Worm (Caenorhabditis elegans) whole organism, L3 larva: ENCODE measurements around the gene T04C9.1.
A peak's percentile ranks its signal among the peaks of the same experiment; 100 is the strongest.

Source experiments
- ZK546.5 ChIP-seq: sonication (generic microtip); optimal IDR thresholded peaks from 2 replicates; lab custom pipeline; 2017; ENCODE audit warnings: missing biosample characterization, missing genetic modification characterization
- aly-2 ChIP-seq: fragments of 150-350 bp; optimal IDR thresholded peaks from 2 replicates; lab custom pipeline; 2014; ENCODE audit warnings: missing biosample characterization, missing genetic modification characterization
- ama-1 ChIP-seq: fragments of 150-350 bp; optimal IDR thresholded peaks from 2 replicates; lab custom pipeline; 2018
- ceh-28 ChIP-seq: fragments of 150-350 bp; optimal IDR thresholded peaks from 2 replicates; lab custom pipeline; 2014; ENCODE audit warnings: missing biosample characterization, missing genetic modification reagents, missing genetic modification characterization
- ceh-82 ChIP-seq: fragments of 150-350 bp; optimal IDR thresholded peaks from 2 replicates; lab custom pipeline; 2014; ENCODE audit warnings: missing biosample characterization, missing genetic modification characterization
- ceh-9 ChIP-seq: sonication (generic microtip); optimal IDR thresholded peaks from 2 replicates; lab custom pipeline; 2018; ENCODE audit warnings: missing biosample characterization, missing genetic modification characterization
- daf-12 ChIP-seq: fragments of 150-350 bp; optimal IDR thresholded peaks from 2 replicates; lab custom pipeline; 2014; ENCODE audit warnings: missing biosample characterization, missing genetic modification reagents, missing genetic modification characterization
- egl-5 ChIP-seq: fragments of 150-350 bp; optimal IDR thresholded peaks from 2 replicates; lab custom pipeline; 2017; ENCODE audit warnings: missing biosample characterization, missing genetic modification reagents, missing genetic modification characterization, inconsistent platforms
- elt-1 ChIP-seq: fragments of 150-350 bp; optimal IDR thresholded peaks from 2 replicates; lab custom pipeline; 2014; ENCODE audit warnings: missing biosample characterization, missing genetic modification characterization
- elt-2 ChIP-seq: sonication (generic microtip); optimal IDR thresholded peaks from 2 replicates; lab custom pipeline; 2016; ENCODE audit warnings: missing genetic modification reagents, mild to moderate bottlenecking, missing genetic modification characterization, missing compliant biosample characterization
- elt-3 ChIP-seq, 3 experiments: fragments of 150-350 bp in 1 of 3; sonication (generic microtip) in 2 of 3; optimal IDR thresholded peaks; 2 replicates in 2 of 3; 4 replicates in 1 of 3; lab custom pipeline; 2014 to 2017; ENCODE audit warnings: missing biosample characterization in 3 of 3, missing genetic modification characterization in 3 of 3
- eor-1 ChIP-seq, 2 experiments: fragments of 150-350 bp; optimal IDR thresholded peaks; 2 replicates each; lab custom pipeline; 2014 to 2018; ENCODE audit warnings: missing biosample characterization in 2 of 2, missing genetic modification characterization in 2 of 2
- fkh-2 ChIP-seq: fragments of 150-350 bp; optimal IDR thresholded peaks from 2 replicates; lab custom pipeline; 2014; ENCODE audit warnings: missing biosample characterization, missing genetic modification reagents, missing genetic modification characterization
- fos-1 ChIP-seq: fragments of 150-350 bp; optimal IDR thresholded peaks from 2 replicates; lab custom pipeline; 2014; ENCODE audit warnings: missing biosample characterization, missing genetic modification characterization
- jun-1 ChIP-seq: fragments of 150-350 bp; optimal IDR thresholded peaks from 2 replicates; lab custom pipeline; 2014; ENCODE audit warnings: missing biosample characterization, missing genetic modification reagents, missing genetic modification characterization
- lin-15B ChIP-seq: fragments of 150-350 bp; optimal IDR thresholded peaks from 2 replicates; lab custom pipeline; 2014; ENCODE audit warnings: missing biosample characterization, missing genetic modification characterization
- lin-39 ChIP-seq: fragments of 150-350 bp; optimal IDR thresholded peaks from 2 replicates; lab custom pipeline; 2018; ENCODE audit warnings: missing biosample characterization, missing genetic modification reagents, missing genetic modification characterization
- lsy-12 ChIP-seq: sonication (generic microtip); optimal IDR thresholded peaks from 2 replicates; lab custom pipeline; 2016; ENCODE audit warnings: mild to moderate bottlenecking, missing genetic modification characterization, missing compliant biosample characterization
- mdl-1 ChIP-seq: fragments of 150-350 bp; optimal IDR thresholded peaks from 2 replicates; lab custom pipeline; 2014; ENCODE audit warnings: missing biosample characterization, missing genetic modification characterization
- nfya-1 ChIP-seq: sonication (generic microtip); optimal IDR thresholded peaks from 2 replicates; lab custom pipeline; 2017; ENCODE audit warnings: missing genetic modification characterization, mild to moderate bottlenecking, missing compliant biosample characterization, antibody characterized with exemption, moderate library complexity; ENCODE audit not compliant: insufficient read depth
- nhr-11 ChIP-seq: fragments of 150-350 bp; optimal IDR thresholded peaks from 2 replicates; lab custom pipeline; 2014; ENCODE audit warnings: missing biosample characterization, missing genetic modification characterization
- nhr-12 ChIP-seq: fragments of 150-350 bp; optimal IDR thresholded peaks from 2 replicates; lab custom pipeline; 2014; ENCODE audit warnings: missing biosample characterization, missing genetic modification characterization
- nhr-23 ChIP-seq: fragments of 150-350 bp; optimal IDR thresholded peaks from 2 replicates; lab custom pipeline; 2014; ENCODE audit warnings: missing biosample characterization, missing genetic modification reagents, missing genetic modification characterization
- nhr-237 ChIP-seq: fragments of 150-350 bp; optimal IDR thresholded peaks from 2 replicates; lab custom pipeline; 2014; ENCODE audit warnings: missing biosample characterization, missing genetic modification characterization
- nhr-25 ChIP-seq: sonication (generic microtip); optimal IDR thresholded peaks from 2 replicates; lab custom pipeline; 2017; ENCODE audit warnings: missing biosample characterization, missing genetic modification characterization
- nhr-43 ChIP-seq: sonication (generic microtip); optimal IDR thresholded peaks from 2 replicates; lab custom pipeline; 2016; ENCODE audit warnings: mild to moderate bottlenecking, missing genetic modification characterization, missing compliant biosample characterization; ENCODE audit not compliant: poor library complexity, severe bottlenecking
- nhr-67 ChIP-seq: fragments of 150-350 bp; optimal IDR thresholded peaks from 2 replicates; lab custom pipeline; 2014; ENCODE audit warnings: missing biosample characterization, missing genetic modification characterization
- nhr-76 ChIP-seq: fragments of 150-350 bp; sonication (generic microtip); optimal IDR thresholded peaks from 5 replicates; lab custom pipeline; 2014; ENCODE audit warnings: missing biosample characterization, missing genetic modification characterization
- nhr-77 ChIP-seq: fragments of 150-350 bp; optimal IDR thresholded peaks from 2 replicates; lab custom pipeline; 2014; ENCODE audit warnings: missing biosample characterization, missing genetic modification characterization
- pha-4 ChIP-seq: fragments of 150-350 bp; optimal IDR thresholded peaks from 2 replicates; lab custom pipeline; 2014; ENCODE audit warnings: missing biosample characterization, missing genetic modification reagents, missing genetic modification characterization
- pqm-1 ChIP-seq: fragments of 150-350 bp; optimal IDR thresholded peaks from 2 replicates; lab custom pipeline; 2017; ENCODE audit warnings: missing biosample characterization, missing genetic modification characterization, inconsistent platforms
- sea-2 ChIP-seq: fragments of 150-350 bp; sonication (generic microtip); optimal IDR thresholded peaks from 4 replicates; lab custom pipeline; 2014; ENCODE audit warnings: missing biosample characterization, missing genetic modification reagents, missing genetic modification characterization
- skn-1 ChIP-seq: fragments of 150-350 bp; optimal IDR thresholded peaks from 2 replicates; lab custom pipeline; 2014; ENCODE audit warnings: missing biosample characterization, missing genetic modification characterization
- snpc-4 ChIP-seq: fragments of 150-350 bp; optimal IDR thresholded peaks from 2 replicates; lab custom pipeline; 2014; ENCODE audit warnings: missing biosample characterization, missing genetic modification characterization
- unc-62 ChIP-seq: fragments of 150-350 bp; sonication (generic microtip); optimal IDR thresholded peaks from 4 replicates; lab custom pipeline; 2014; ENCODE audit warnings: missing biosample characterization, missing genetic modification reagents, missing genetic modification characterization
- zag-1 ChIP-seq: fragments of 150-350 bp; optimal IDR thresholded peaks from 2 replicates; lab custom pipeline; 2014; ENCODE audit warnings: missing biosample characterization, missing genetic modification characterization
- ztf-11 ChIP-seq: fragments of 150-350 bp; optimal IDR thresholded peaks from 2 replicates; lab custom pipeline; 2014; ENCODE audit warnings: missing biosample characterization, missing genetic modification characterization
- ztf-4 ChIP-seq: fragments of 150-350 bp; optimal IDR thresholded peaks from 2 replicates; lab custom pipeline; 2014; ENCODE audit warnings: missing biosample characterization, missing genetic modification characterization

The T04C9.1 gene

DNA sequence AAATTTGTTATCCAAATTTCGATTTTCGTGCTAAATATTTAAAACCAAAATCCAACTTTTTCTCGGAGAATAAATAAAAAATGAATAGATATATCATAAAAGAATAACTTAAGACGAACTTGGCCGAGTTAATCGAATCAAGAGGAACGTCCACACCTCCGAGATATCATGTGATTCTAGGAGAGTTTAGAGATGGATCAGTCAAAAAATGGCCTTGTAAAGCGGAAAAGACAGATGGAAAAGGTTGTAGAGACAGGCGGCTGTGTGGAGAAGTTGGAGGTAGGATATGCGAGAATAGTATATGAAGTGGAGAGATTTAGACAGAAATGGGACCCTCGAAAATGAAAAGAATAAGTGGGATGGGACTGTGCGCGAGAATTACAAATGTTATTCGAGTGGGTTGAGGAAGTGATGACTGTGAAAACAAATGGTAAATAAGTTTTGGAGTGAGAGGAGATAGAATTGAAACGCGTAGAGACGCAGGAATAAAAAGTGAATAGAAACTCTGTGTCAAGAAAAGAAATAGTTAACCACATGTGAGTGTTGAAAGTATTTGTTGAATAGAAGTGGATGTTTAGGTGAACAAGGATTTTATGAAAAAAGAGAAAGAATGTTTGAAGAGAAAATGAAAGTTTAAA, 10.1 kb upstream of the T04C9.1 start:
- TF ChIP-seq aly-2 (tag; lab: Kevin White, UChicago) (no peak), eor-1 (tag; optimal IDR thresholded peaks at IDR 0.05; lab: Kevin White, UChicago) (no peak), nhr-76 (no peak), unc-62 (GFP tag; lab: Kevin White, UChicago) (no peak), elt-1 (no peak), pha-4 (tag; lab: Kevin White, UChicago) (peak; percentile 46), nhr-23 (tag; lab: Kevin White, UChicago) (peak; percentile 20), nhr-25 (tag; lab: Kevin White, UChicago) (peak; percentile 55)

DNA sequence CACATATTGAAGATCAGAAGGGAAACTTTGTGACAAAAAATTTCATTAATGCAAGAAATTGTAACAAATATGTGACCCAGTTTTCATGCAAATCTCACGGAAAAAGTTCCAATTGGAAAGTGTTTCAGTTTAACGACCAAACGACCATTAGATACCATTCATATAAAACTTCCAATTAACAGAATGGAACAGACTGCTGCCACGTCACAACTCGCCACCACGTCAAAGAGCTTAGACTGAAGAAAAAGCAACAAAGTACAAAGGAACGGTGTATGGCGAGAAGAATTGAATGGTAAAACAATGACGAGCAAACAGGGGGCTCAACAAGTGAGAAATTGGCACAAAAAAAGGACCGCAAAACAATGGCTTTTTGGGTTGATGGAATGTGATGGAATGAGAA, 7.7 kb upstream of the T04C9.1 start, which contains the start of gene T04C9.3:
TSS of gene T04C9.3 (plus strand) at position 301 of the 400 bp plus-strand sequence.
- TF ChIP-seq nhr-237 (tag; lab: Kevin White, UChicago) (no peak), nhr-77 (tag; lab: Kevin White, UChicago) (no peak)

ce11 chrIII:5988010-5988409, 5.0 kb upstream of the T04C9.1 start:
- peak; percentile 63 for TF ChIP-seq nfya-1 (tag; lab: Kevin White, UChicago)
- no peak for TF ChIP-seq nhr-12
- TF ChIP-seq nhr-25 (tag; lab: Kevin White, UChicago), result no peak
- peak; percentile 63 for TF ChIP-seq egl-5 (tag; lab: Kevin White, UChicago)
- no peak for TF ChIP-seq ama-1
- no peak for TF ChIP-seq elt-1
- peak; percentile 74 for TF ChIP-seq lin-39 (tag; lab: Kevin White, UChicago)
- TF ChIP-seq ZK546.5 (tag; lab: Kevin White, UChicago), result no peak
- TF ChIP-seq, all 47 proteins: peak for 3

DNA sequence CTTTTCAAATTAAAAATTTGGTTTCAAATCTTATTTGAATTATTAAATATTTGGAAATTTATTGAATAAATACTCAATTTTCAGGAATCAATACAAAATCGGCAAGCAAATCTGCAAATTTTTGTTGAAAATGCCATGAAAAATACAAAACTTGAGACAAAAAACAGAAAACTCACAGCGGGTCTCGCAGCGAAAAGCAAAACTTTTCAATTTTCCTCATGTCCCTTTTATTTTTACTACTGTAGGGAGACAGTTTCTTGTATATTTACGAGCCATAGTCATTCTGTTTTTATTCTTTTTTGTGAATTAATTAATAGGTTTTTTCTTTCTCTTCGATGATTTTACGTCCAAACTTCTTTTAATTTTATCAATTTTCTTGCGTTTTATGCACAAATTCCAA, 4.6 kb upstream of the T04C9.1 start:
- TF ChIP-seq fos-1 (tag; lab: Kevin White, UChicago), result no peak
- no peak for TF ChIP-seq daf-12
- TF ChIP-seq zag-1 (tag; lab: Kevin White, UChicago), result no peak
- TF ChIP-seq ceh-28 (tag; lab: Kevin White, UChicago), result no peak
- TF ChIP-seq ztf-4 (tag; lab: Kevin White, UChicago), result no peak
- TF ChIP-seq ama-1, result no peak
- TF ChIP-seq elt-3 (tag; optimal IDR thresholded peaks at IDR 0.05; lab: Kevin White, UChicago), result no peak
- no peak for TF ChIP-seq lin-15B (tag; lab: Kevin White, UChicago)
- TF ChIP-seq elt-1, result no peak
- TF ChIP-seq nhr-43 (tag; lab: Kevin White, UChicago), result no peak
- no peak for TF ChIP-seq ceh-9 (tag; lab: Kevin White, UChicago)
- TF ChIP-seq snpc-4 (tag; lab: Kevin White, UChicago), result no peak
- no peak for TF ChIP-seq ztf-11
- no peak for TF ChIP-seq nhr-76
- no peak for TF ChIP-seq ZK546.5 (tag; lab: Kevin White, UChicago)
- TF ChIP-seq jun-1 (tag; lab: Kevin White, UChicago), result no peak
- TF ChIP-seq sea-2 (GFP tag; lab: Kevin White, UChicago), result no peak
- TF ChIP-seq mdl-1, result no peak

ce11 chrIII:5988991-5989726, 3.9 kb upstream of the T04C9.1 start:
- TF ChIP-seq ceh-82 (tag; lab: Kevin White, UChicago) (no peak), lin-39 (tag; lab: Kevin White, UChicago) (peak; percentile 99), nhr-25 (tag; lab: Kevin White, UChicago) (peak; percentile 17), skn-1 (tag; lab: Kevin White, UChicago) (no peak), pha-4 (tag; lab: Kevin White, UChicago) (peak; percentile 15), ZK546.5 (tag; lab: Kevin White, UChicago) (no peak), pqm-1 (tag; lab: Kevin White, UChicago) (peak; percentile 23), zag-1 (tag; lab: Kevin White, UChicago) (no peak), daf-12 (no peak), elt-2 (tag; lab: Kevin White, UChicago) (peak; percentile 31), fkh-2 (tag; lab: Kevin White, UChicago) (no peak), lsy-12 (no peak), nhr-43 (tag; lab: Kevin White, UChicago) (no peak), ceh-28 (tag; lab: Kevin White, UChicago) (no peak), ztf-11 (no peak), ceh-9 (tag; lab: Kevin White, UChicago) (no peak), nhr-12 (no peak), snpc-4 (tag; lab: Kevin White, UChicago) (no peak), nhr-11 (tag; lab: Kevin White, UChicago) (no peak), eor-1 (tag; optimal IDR thresholded peaks at IDR 0.05; lab: Kevin White, UChicago) (no peak), nfya-1 (tag; lab: Kevin White, UChicago) (peak; percentile 36), unc-62 (GFP tag; lab: Kevin White, UChicago) (peak; percentile 64), nhr-23 (tag; lab: Kevin White, UChicago) (peak; percentile 2), nhr-67 (no peak), jun-1 (tag; lab: Kevin White, UChicago) (no peak)
